Fruit fly (Drosophila melanogaster): ENCODE data around the gene Non2.
A peak's percentile ranks its signal among the peaks of the same experiment; 100 is the strongest.

Gene Non2

DNA sequence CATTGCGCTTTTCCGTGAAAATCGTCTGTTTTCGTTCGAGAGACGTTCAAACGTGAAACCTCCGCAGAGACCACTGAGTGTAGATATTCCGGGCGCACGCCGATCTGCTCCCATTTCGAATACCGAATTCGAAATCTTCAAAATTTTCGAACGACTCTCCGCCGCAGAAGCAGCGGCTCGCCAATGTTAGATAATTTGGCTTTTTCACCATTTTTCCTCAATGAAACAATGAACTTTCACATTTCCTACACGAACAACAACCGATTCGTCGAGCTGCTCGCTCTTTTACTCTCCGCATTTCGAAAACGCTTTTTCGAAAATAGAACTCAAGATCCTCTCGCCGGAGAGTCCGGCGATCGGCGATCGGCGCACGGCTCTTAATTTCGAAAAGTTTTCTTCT, 4.7 kb upstream of the Non2 start:
- no peak for TF ChIP-seq CG6854 (GFP tag; optimal IDR thresholded peaks at IDR 0.05)
- no peak for TF ChIP-seq CG32006 (GFP tag; optimal IDR thresholded peaks at IDR 0.05)
- TF ChIP-seq Eip78C (GFP tag), result no peak
- no peak for TF ChIP-seq CG34406 (GFP tag; optimal IDR thresholded peaks at IDR 0.05)
- TF ChIP-seq CG4318 (GFP tag; optimal IDR thresholded peaks at IDR 0.05), result no peak
- TF ChIP-seq Hr38 (GFP tag; optimal IDR thresholded peaks at IDR 0.05), result no peak
- no peak for TF ChIP-seq salr (GFP tag; optimal IDR thresholded peaks at IDR 0.05)
- TF ChIP-seq CG8119 (GFP tag; IDR thresholded peaks at IDR 0.05), result no peak
- TF ChIP-seq CG3919 (GFP tag; optimal IDR thresholded peaks at IDR 0.05), result no peak
- no peak for TF ChIP-seq CG6163 (GFP tag; IDR thresholded peaks at IDR 0.05)
- no peak for TF ChIP-seq cyc (GFP tag; optimal IDR thresholded peaks at IDR 0.05)
- TF ChIP-seq Lpt (GFP tag; optimal IDR thresholded peaks at IDR 0.05), result no peak
- TF ChIP-seq CG8319 (GFP tag; optimal IDR thresholded peaks at IDR 0.05), result no peak
- no peak for TF ChIP-seq dsx (GFP tag; optimal IDR thresholded peaks at IDR 0.05; ENCODE audit: poor library complexity, severe bottlenecking)

- no peak for TF ChIP-seq Eip78C (GFP tag)
- TF ChIP-seq CG15336 (GFP tag; IDR thresholded peaks at IDR 0.05), result peak; percentile 29; the same call in 1 of the 2 replicates
- no peak for TF ChIP-seq CG31627 (GFP tag; optimal IDR thresholded peaks at IDR 0.05)
- 0 out of 3 replicates have a peak, but pooled peaks have one; percentile 18 for TF ChIP-seq CG8119 (GFP tag; IDR thresholded peaks at IDR 0.05)
- no peak for TF ChIP-seq Ets21C (GFP tag; optimal IDR thresholded peaks at IDR 0.05)
- no peak for TF ChIP-seq Sox14 (GFP tag; optimal IDR thresholded peaks at IDR 0.05)
- peak; percentile 47 for TF ChIP-seq Hr4 (GFP tag; optimal IDR thresholded peaks at IDR 0.05)
- peak; percentile 14; the same call in 1 of the 3 replicates for TF ChIP-seq eg (GFP tag; IDR thresholded peaks at IDR 0.05)
- TF ChIP-seq CG32006 (GFP tag; optimal IDR thresholded peaks at IDR 0.05), result peak; percentile 25
- no peak for TF ChIP-seq CG1621 (tag; optimal IDR thresholded peaks at IDR 0.05)
- no peak for TF ChIP-seq ss (GFP tag; optimal IDR thresholded peaks at IDR 0.05)
Measured at dm6 chr3L:2763762-2764161, 3.0 kb upstream of the Non2 start.

dm6 chr3L:2765013-2765738, 1.6 kb upstream of the Non2 start:
- TF ChIP-seq Hr4 (GFP tag; optimal IDR thresholded peaks at IDR 0.05) (no peak), CG11762 (GFP tag; optimal IDR thresholded peaks at IDR 0.05; ENCODE audit: insufficient read depth) (no peak), CG3919 (GFP tag; optimal IDR thresholded peaks at IDR 0.05) (peak; percentile 32), dsx (GFP tag; optimal IDR thresholded peaks at IDR 0.05; ENCODE audit: poor library complexity, severe bottlenecking) (no peak), fd85E (GFP tag; optimal IDR thresholded peaks at IDR 0.05) (no peak), CG10669 (GFP tag; optimal IDR thresholded peaks at IDR 0.05) (peak; percentile 33), CG8632 (GFP tag; optimal IDR thresholded peaks at IDR 0.05) (no peak), OdsH (GFP tag; optimal IDR thresholded peaks at IDR 0.05) (peak; percentile 20), vri (GFP tag; optimal IDR thresholded peaks at IDR 0.05) (peak; percentile 39), CG11294 (GFP tag; IDR thresholded peaks at IDR 0.05) (no peak), eg (GFP tag; IDR thresholded peaks at IDR 0.05) (peak; percentile 54), CG6792 (GFP tag; optimal IDR thresholded peaks at IDR 0.05) (no peak), CG3032 (tag; optimal IDR thresholded peaks at IDR 0.05) (peak; percentile 16), Gug (GFP tag; IDR thresholded peaks at IDR 0.05) (no peak), Sox102F (GFP tag; optimal IDR thresholded peaks at IDR 0.05) (peak; percentile 43), Smox (GFP tag; optimal IDR thresholded peaks at IDR 0.05) (no peak), CG6808 (GFP tag; optimal IDR thresholded peaks at IDR 0.05) (peak; percentile 19), Hr38 (GFP tag; optimal IDR thresholded peaks at IDR 0.05) (no peak), Sox14 (GFP tag; optimal IDR thresholded peaks at IDR 0.05) (peak; percentile 15), CG10631 (GFP tag; optimal IDR thresholded peaks at IDR 0.05) (peak; percentile 22), spab (GFP tag; optimal IDR thresholded peaks at IDR 0.05) (no peak), lz (GFP tag; optimal IDR thresholded peaks at IDR 0.05) (peak; percentile 0), fkh (GFP tag; optimal IDR thresholded peaks at IDR 0.05) (peak; percentile 26), Eip93F (GFP tag; optimal IDR thresholded peaks at IDR 0.05) (no peak), CG9139 (GFP tag; optimal IDR thresholded peaks at IDR 0.05) (no peak), Hr39 (GFP tag; optimal IDR thresholded peaks at IDR 0.05) (peak; percentile 68), Eip75B (GFP tag; optimal IDR thresholded peaks at IDR 0.05) (no peak), Blimp-1 (GFP tag; optimal IDR thresholded peaks at IDR 0.05) (no peak), salr (GFP tag; optimal IDR thresholded peaks at IDR 0.05) (no peak), topi (GFP tag; optimal IDR thresholded peaks at IDR 0.05) (peak; percentile 17), achi (GFP tag; optimal IDR thresholded peaks at IDR 0.05) (peak; percentile 17), CG8319 (GFP tag; optimal IDR thresholded peaks at IDR 0.05) (no peak), Eip78C (GFP tag) (peak; percentile 67)
